Worm (Caenorhabditis elegans) whole organism, L4 larva: ENCODE measurements around the gene Y4C6A.4.

Experiments
- ZK546.5 ChIP-seq, 2 experiments: sonication (generic microtip); optimal IDR thresholded peaks; 2 replicates each; lab custom pipeline; 2017; ENCODE audit warnings: missing biosample characterization in 2 of 2, missing genetic modification characterization in 2 of 2
- ama-1 ChIP-seq: fragments of 150-350 bp; optimal IDR thresholded peaks from 2 replicates; lab custom pipeline; 2014; ENCODE audit warnings: inconsistent platforms, mixed read lengths
- ces-1 ChIP-seq: fragments of 150-350 bp; sonication (generic microtip); optimal IDR thresholded peaks from 4 replicates; lab custom pipeline; 2014; ENCODE audit warnings: missing biosample characterization, missing genetic modification reagents, missing genetic modification characterization
- cey-2 ChIP-seq: sonication (generic microtip); optimal IDR thresholded peaks from 3 replicates; lab custom pipeline; 2017; ENCODE audit warnings: missing genetic modification characterization, mild to moderate bottlenecking, missing compliant biosample characterization, antibody characterized with exemption, borderline replicate concordance; ENCODE audit not compliant: insufficient read depth
- egl-27 ChIP-seq: sonication (generic microtip); optimal IDR thresholded peaks from 3 replicates; lab custom pipeline; 2017; ENCODE audit warnings: missing biosample characterization, missing genetic modification reagents, missing genetic modification characterization
- hlh-11 ChIP-seq: fragments of 200-800 bp; sonication (Bioruptor generic); optimal IDR thresholded peaks from 2 replicates; lab custom pipeline; 2018; ENCODE audit warnings: mild to moderate bottlenecking, missing genetic modification characterization, missing compliant biosample characterization
- jun-1 ChIP-seq: fragments of 150-350 bp; optimal IDR thresholded peaks from 2 replicates; lab custom pipeline; 2014; ENCODE audit warnings: missing biosample characterization, missing genetic modification reagents, missing genetic modification characterization
- lsy-2 ChIP-seq, 2 experiments: fragments of 150-350 bp in 1 of 2; sonication (generic microtip) in 1 of 2; optimal IDR thresholded peaks; 2 replicates each; lab custom pipeline; 2014 to 2017; ENCODE audit warnings: missing biosample characterization in 2 of 2, missing genetic modification characterization in 2 of 2
- mxl-2 ChIP-seq: fragments of 200-800 bp; sonication (Bioruptor generic); conservative IDR thresholded peaks from 2 replicates; pipeline ENCODE4 v1.3.6; 2022; ENCODE audit warnings: missing genetic modification reagents, missing genetic modification characterization, missing compliant biosample characterization
- nhr-10 ChIP-seq: fragments of 150-350 bp; optimal IDR thresholded peaks from 2 replicates; lab custom pipeline; 2014; ENCODE audit warnings: missing biosample characterization, missing genetic modification characterization
- nhr-6 ChIP-seq: fragments of 150-350 bp; optimal IDR thresholded peaks from 2 replicates; lab custom pipeline; 2014; ENCODE audit warnings: missing biosample characterization, missing genetic modification characterization
- vab-7 ChIP-seq: fragments of 200-800 bp; sonication (Bioruptor generic); IDR thresholded peaks from 2 replicates; pipeline ENCODE4 v1.3.6; 2022; ENCODE audit warnings: missing genetic modification reagents, missing genetic modification characterization, missing compliant biosample characterization
- ztf-7 ChIP-seq: fragments of 150-350 bp; optimal IDR thresholded peaks from 2 replicates; lab custom pipeline; 2014; ENCODE audit warnings: missing biosample characterization, missing genetic modification characterization

DNA sequence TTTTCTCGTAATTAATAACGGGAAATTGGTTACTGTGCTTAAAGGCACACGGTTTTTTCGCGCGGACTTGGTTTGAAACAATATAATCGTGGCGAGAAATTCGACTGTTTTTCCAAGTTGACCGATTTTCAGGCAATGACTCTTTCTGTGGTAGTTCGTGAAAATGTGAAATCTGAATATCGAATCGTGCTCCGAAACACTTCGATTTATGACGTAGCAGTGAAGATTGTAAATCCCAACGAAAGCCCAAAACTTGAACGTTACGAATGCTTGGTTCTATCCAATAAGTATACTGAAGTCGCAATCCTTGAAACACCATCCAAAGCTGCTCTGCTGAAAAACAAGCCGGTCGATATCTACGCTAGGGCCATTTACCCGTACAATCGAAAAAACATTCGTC, 41.3 kb downstream of the Y4C6A.4 start:
- TF ChIP-seq nhr-6 (tag; lab: Kevin White, UChicago) (no peak), jun-1 (tag; lab: Kevin White, UChicago) (no peak), ama-1 (no peak), egl-27 (tag; lab: Kevin White, UChicago) (no peak), ces-1 (GFP tag; lab: Kevin White, UChicago) (no peak), cey-2 (tag; lab: Kevin White, UChicago) (no peak), vab-7 (GFP tag; lab: Robert Waterston, UW) (no peak), nhr-10 (no peak), lsy-2 (tag; optimal IDR thresholded peaks at IDR 0.05; lab: Kevin White, UChicago) (no peak), ztf-7 (tag; lab: Kevin White, UChicago) (no peak), hlh-11 (tag; lab: Kevin White, UChicago) (no peak), ZK546.5 (tag; optimal IDR thresholded peaks at IDR 0.05; lab: Kevin White, UChicago) (no peak), mxl-2 (GFP tag; lab: Robert Waterston, UW) (no peak)
